Fruit fly (Drosophila melanogaster): ENCODE results near the gene CG8119.
A peak's percentile ranks its signal among the peaks of the same experiment; 100 is the strongest.

dm6 chrX:15649507-15649906, 12.9 kb upstream of the CG8119 start:
- TF ChIP-seq Vsx2 (GFP tag; optimal IDR thresholded peaks at IDR 0.05; ENCODE audit: partially characterized antibody) (no peak), Rel (GFP tag; optimal IDR thresholded peaks at IDR 0.05) (no peak), Rel (tag; optimal IDR thresholded peaks at IDR 0.05) (no peak), h (GFP tag; optimal IDR thresholded peaks at IDR 0.05) (no peak), pan (optimal IDR thresholded peaks at IDR 0.05) (no peak), Hr78 (GFP tag; optimal IDR thresholded peaks at IDR 0.05) (no peak), N (GFP tag; optimal IDR thresholded peaks at IDR 0.05) (no peak), foxo (GFP tag; optimal IDR thresholded peaks at IDR 0.05) (peak in 1 of 2 experiments; percentile 7)
